Fruit fly (Drosophila melanogaster) whole organism, pupa: ENCODE measurements around the gene PIG-H.

Source experiments
- CG13204 ChIP-seq: fragments of 200-800 bp; sonication (Bioruptor generic); optimal IDR thresholded peaks from 2 replicates; lab custom pipeline; 2018; ENCODE audit warnings: missing biosample characterization, mild to moderate bottlenecking, missing genetic modification characterization, moderate library complexity
- CG15710 ChIP-seq: fragments of 200-800 bp; sonication (Bioruptor generic); optimal IDR thresholded peaks from 2 replicates; lab custom pipeline; 2018; ENCODE audit warnings: missing biosample characterization, mild to moderate bottlenecking, missing genetic modification characterization, moderate library complexity
- CG17806 ChIP-seq: fragments of 200-800 bp; sonication (Bioruptor generic); optimal IDR thresholded peaks from 2 replicates; lab custom pipeline; 2018; ENCODE audit warnings: missing biosample characterization, mild to moderate bottlenecking, missing genetic modification characterization, moderate library complexity
- CG32121 ChIP-seq: fragments of 200-800 bp; sonication (Bioruptor generic); IDR thresholded peaks from 2 replicates; pipeline ENCODE4 v1.3.6; 2022; ENCODE audit warnings: missing biosample characterization, missing genetic modification characterization
- CG34367 ChIP-seq: fragments of 200-800 bp; sonication (Bioruptor generic); optimal IDR thresholded peaks from 2 replicates; lab custom pipeline; 2018; ENCODE audit warnings: missing biosample characterization, mild to moderate bottlenecking, missing genetic modification characterization
- CG4496 ChIP-seq: fragments of 200-800 bp; sonication (Bioruptor generic); IDR thresholded peaks from 3 replicates; pipeline ENCODE4 v1.3.6; 2022; ENCODE audit warnings: missing biosample characterization, missing genetic modification characterization
- CG8159 ChIP-seq: fragments of 200-800 bp; sonication (Bioruptor generic); optimal IDR thresholded peaks from 3 replicates; lab custom pipeline; 2018; ENCODE audit warnings: missing biosample characterization, mild to moderate bottlenecking, missing genetic modification characterization, moderate library complexity
- CG8301 ChIP-seq: fragments of 200-800 bp; sonication (Bioruptor generic); optimal IDR thresholded peaks from 2 replicates; lab custom pipeline; 2018; ENCODE audit warnings: missing biosample characterization, mild to moderate bottlenecking, missing genetic modification characterization
- D1 ChIP-seq: fragments of 200-800 bp; sonication (Bioruptor generic); optimal IDR thresholded peaks from 2 replicates; lab custom pipeline; 2018; ENCODE audit warnings: missing biosample characterization, mild to moderate bottlenecking, missing genetic modification characterization, moderate library complexity
- EcR ChIP-seq: fragments of 200-800 bp; sonication (Bioruptor generic); optimal IDR thresholded peaks from 3 replicates; lab custom pipeline; 2019; ENCODE audit warnings: missing biosample characterization, missing genetic modification characterization, mild to moderate bottlenecking, moderate library complexity, missing genetic modification reagents
- Pif1A ChIP-seq: fragments of 200-800 bp; sonication (Bioruptor generic); optimal IDR thresholded peaks from 3 replicates; lab custom pipeline; 2016; ENCODE audit warnings: missing biosample characterization, missing genetic modification characterization
- fd96Ca ChIP-seq: fragments of 200-800 bp; sonication (Bioruptor generic); IDR thresholded peaks from 3 replicates; pipeline ENCODE4 v1.3.6; 2022; ENCODE audit warnings: missing biosample characterization, missing genetic modification characterization

- TF ChIP-seq D1 (no peak), EcR (peak; percentile 94), CG4496 (GFP tag; lab: Robert Waterston, UW) (peak; percentile 36; the same call in 1 of the 3 replicates), CG32121 (GFP tag; lab: Robert Waterston, UW) (no peak), Pif1A (GFP tag; lab: Kevin White, UChicago) (no peak), CG8301 (no peak), CG8159 (no peak), CG34367 (tag; lab: Kevin White, UChicago) (no peak), fd96Ca (no peak), CG15710 (tag; lab: Kevin White, UChicago) (no peak), CG17806 (tag; lab: Kevin White, UChicago) (no peak), CG13204 (no peak)
Observed at dm6 chr3R:8009080-8009620, 9.5 kb downstream of the PIG-H start, which contains the start of the genes CG11052 and CG3223.
